Fruit fly (Drosophila melanogaster) whole organism, embryonic: Measurements from ENCODE around the gene Art8.

ENCODE experiments used
- CG7271 ChIP-seq: fragments of 200-800 bp; sonication (Bioruptor generic); optimal IDR thresholded peaks from 2 replicates; lab custom pipeline; 2018; ENCODE audit warnings: missing biosample characterization, mild to moderate bottlenecking, missing genetic modification characterization, moderate library complexity
- CG7928 ChIP-seq: fragments of 200-800 bp; sonication (Bioruptor generic); optimal IDR thresholded peaks from 2 replicates; lab custom pipeline; 2017; ENCODE audit warnings: missing biosample characterization, mild to moderate bottlenecking, missing genetic modification characterization
- CG7987 ChIP-seq: fragments of 200-800 bp; sonication (Bioruptor generic); optimal IDR thresholded peaks from 2 replicates; lab custom pipeline; 2018; ENCODE audit warnings: missing biosample characterization, mild to moderate bottlenecking, missing genetic modification characterization, moderate library complexity
- Dek ChIP-seq: fragments of 200-800 bp; sonication (Bioruptor generic); optimal IDR thresholded peaks from 3 replicates; lab custom pipeline; 2019; ENCODE audit warnings: missing biosample characterization, mild to moderate bottlenecking, missing genetic modification characterization, moderate library complexity
- Hr39 ChIP-seq: fragments of >200 bp; optimal IDR thresholded peaks from 2 replicates; lab custom pipeline; 2017
- fd3F ChIP-seq: fragments of 200-800 bp; sonication (Bioruptor generic); optimal IDR thresholded peaks from 2 replicates; lab custom pipeline; 2018; ENCODE audit warnings: missing biosample characterization, mild to moderate bottlenecking, missing genetic modification characterization, moderate library complexity
- kay ChIP-seq: fragments of 200-800 bp; sonication (Bioruptor generic); optimal IDR thresholded peaks from 2 replicates; lab custom pipeline; 2016; ENCODE audit warnings: missing biosample characterization, missing genetic modification characterization

DNA sequence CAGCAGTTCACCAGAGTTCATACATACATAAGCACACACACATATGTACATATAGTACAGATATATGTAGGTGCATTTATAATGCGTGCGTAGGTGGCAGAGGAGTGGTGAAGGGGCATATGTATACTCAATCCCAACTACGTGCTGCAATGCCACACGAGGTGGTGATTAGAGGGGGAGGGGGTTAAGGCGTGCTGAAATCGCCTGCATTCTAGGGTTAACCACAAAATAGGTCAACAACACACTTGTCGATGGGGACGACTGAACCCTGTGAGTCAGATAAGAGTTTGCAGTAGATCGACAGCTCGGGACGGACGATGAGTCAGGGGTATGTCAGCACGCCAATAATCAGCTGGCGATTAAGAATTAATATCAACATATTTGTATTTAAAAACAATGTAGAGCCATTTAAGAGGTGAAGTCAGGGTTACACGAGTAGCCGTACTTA, 34.6 kb upstream of the Art8 start:
- TF ChIP-seq CG7928 (GFP tag; lab: Kevin White, UChicago), result no peak
- TF ChIP-seq Hr39 (lab: Kevin White, UChicago), result no peak
- TF ChIP-seq CG7271 (tag; lab: Kevin White, UChicago), result no peak
- TF ChIP-seq CG7987, result no peak
- TF ChIP-seq Dek (tag; lab: Kevin White, UChicago), result no peak
- TF ChIP-seq fd3F (GFP tag; lab: Kevin White, UChicago), result no peak
- TF ChIP-seq kay, result no peak
